Worm (Caenorhabditis elegans): ENCODE measurements around the gene dsb-1.

- TF ChIP-seq lin-26 (GFP tag; IDR thresholded peaks at IDR 0.05) (peak; percentile 78), Y56A3A.18 (GFP tag; IDR thresholded peaks at IDR 0.05) (no peak), atf-7 (tag; optimal IDR thresholded peaks at IDR 0.05) (no peak), zfh-2 (GFP tag; conservative IDR thresholded peaks at IDR 0.05) (no peak), T07F8.4 (tag; optimal IDR thresholded peaks at IDR 0.05) (no peak), unc-62 (GFP tag; optimal IDR thresholded peaks at IDR 0.05) (no peak), dox-1 (GFP tag; IDR thresholded peaks at IDR 0.05) (no peak; the same call in 1 of the 2 replicates), hlh-26 (GFP tag; conservative IDR thresholded peaks at IDR 0.05) (no peak), F22D6.2 (tag; optimal IDR thresholded peaks at IDR 0.05) (no peak), ztf-28 (GFP tag; IDR thresholded peaks at IDR 0.05) (no peak), pha-4 (tag; optimal IDR thresholded peaks at IDR 0.05) (no peak)
Observed at ce11 chrIV:12389951-12390350, 18.8 kb upstream of the dsb-1 start, which contains the start of gene spe-45.
